Fruit fly (Drosophila melanogaster): ENCODE measurements around the gene CG17776.

The CG17776 gene

dm6 chrX:2219899-2220298 is 35.4 kb downstream of the CG17776 start (continued):
- TF ChIP-seq Neu2 (GFP tag; optimal IDR thresholded peaks at IDR 0.05; ENCODE audit: borderline replicate concordance) (no peak), Xrp1 (GFP tag; IDR thresholded peaks at IDR 0.05) (peak; percentile 35; the same call in 1 of the 2 replicates), tap (tag; optimal IDR thresholded peaks at IDR 0.05) (no peak), Hmr (GFP tag; optimal IDR thresholded peaks at IDR 0.05) (no peak), Optix (GFP tag; IDR thresholded peaks at IDR 0.05) (no peak), salm (tag; optimal IDR thresholded peaks at IDR 0.05) (no peak), CG13123 (GFP tag; optimal IDR thresholded peaks at IDR 0.05) (no peak), CG31441 (GFP tag; IDR thresholded peaks at IDR 0.05) (0 out of 2 replicates have a peak, but pooled peaks have one; percentile 22), Xbp1 (GFP tag; optimal IDR thresholded peaks at IDR 0.05) (peak; percentile 31), vvl (GFP tag; IDR thresholded peaks at IDR 0.05) (peak; percentile 29; the same call in 1 of the 2 replicates), Sox102F (GFP tag; optimal IDR thresholded peaks at IDR 0.05) (peak; percentile 45), cad (GFP tag; optimal IDR thresholded peaks at IDR 0.05) (no peak), emc (GFP tag; optimal IDR thresholded peaks at IDR 0.05) (no peak), CG7987 (GFP tag; optimal IDR thresholded peaks at IDR 0.05) (no peak), gcm2 (GFP tag; optimal IDR thresholded peaks at IDR 0.05) (no peak), CG2678 (tag; optimal IDR thresholded peaks at IDR 0.05) (peak; percentile 22), Elba2 (GFP tag; optimal IDR thresholded peaks at IDR 0.05) (no peak), ttk (GFP tag; IDR thresholded peaks at IDR 0.05) (0 out of 2 replicates have a peak, but pooled peaks have one; percentile 7), row (GFP tag; IDR thresholded peaks at IDR 0.05) (no peak), CG9215 (GFP tag; IDR thresholded peaks at IDR 0.05) (no peak), zfh2 (GFP tag; optimal IDR thresholded peaks at IDR 0.05) (no peak), ro (GFP tag; IDR thresholded peaks at IDR 0.05) (no peak), CG2120 (GFP tag; optimal IDR thresholded peaks at IDR 0.05) (no peak), C15 (GFP tag; IDR thresholded peaks at IDR 0.05) (no peak), CG11093 (GFP tag; IDR thresholded peaks at IDR 0.05) (no peak), hb (GFP tag; IDR thresholded peaks at IDR 0.05; ENCODE audit: partially characterized antibody) (no peak), pita (GFP tag; optimal IDR thresholded peaks at IDR 0.05) (no peak), tx (GFP tag; optimal IDR thresholded peaks at IDR 0.05) (no peak), ssp (GFP tag; IDR thresholded peaks at IDR 0.05) (0 out of 2 replicates have a peak, but pooled peaks have one; percentile 14), CG4617 (GFP tag; optimal IDR thresholded peaks at IDR 0.05; ENCODE audit: borderline replicate concordance) (no peak), CG12219 (GFP tag; optimal IDR thresholded peaks at IDR 0.05) (no peak), Taf1 (GFP tag; IDR thresholded peaks at IDR 0.05) (no peak), Lhr (GFP tag; optimal IDR thresholded peaks at IDR 0.05) (no peak), CG2712 (tag; optimal IDR thresholded peaks at IDR 0.05) (peak; percentile 7), E2f1 (GFP tag; IDR thresholded peaks at IDR 0.05) (no peak), Hey (tag; optimal IDR thresholded peaks at IDR 0.05) (no peak), CHES-1-like (GFP tag; optimal IDR thresholded peaks at IDR 0.05) (no peak), h (optimal IDR thresholded peaks at IDR 0.05) (no peak), Doc3 (GFP tag; IDR thresholded peaks at IDR 0.05; ENCODE audit: partially characterized antibody) (no peak), Mad (GFP tag; optimal IDR thresholded peaks at IDR 0.05) (no peak), cg (GFP tag; optimal IDR thresholded peaks at IDR 0.05) (no peak), lilli (GFP tag; optimal IDR thresholded peaks at IDR 0.05) (no peak), CG8359 (GFP tag; optimal IDR thresholded peaks at IDR 0.05; ENCODE audit: borderline replicate concordance) (no peak), HLHmδ (GFP tag; optimal IDR thresholded peaks at IDR 0.05) (no peak), Ssrp (tag; optimal IDR thresholded peaks at IDR 0.05) (peak; percentile 9), CG18476 (GFP tag; optimal IDR thresholded peaks at IDR 0.05) (no peak), Hr3 (GFP tag; optimal IDR thresholded peaks at IDR 0.05) (no peak), CG12299 (tag; optimal IDR thresholded peaks at IDR 0.05) (no peak), p53 (GFP tag; optimal IDR thresholded peaks at IDR 0.05) (no peak), hkb (optimal IDR thresholded peaks at IDR 0.05) (no peak), hkb (GFP tag; IDR thresholded peaks at IDR 0.05) (0 out of 2 replicates have a peak, but pooled peaks have one; percentile 9), CG12769 (tag; optimal IDR thresholded peaks at IDR 0.05) (no peak), danr (GFP tag; IDR thresholded peaks at IDR 0.05) (no peak)
